Worm (Caenorhabditis elegans) whole organism, young adult: ENCODE measurements around the gene Y45G5AM.9.

Source experiments
- B0261.1 ChIP-seq: sonication (generic microtip); optimal IDR thresholded peaks from 2 replicates; lab custom pipeline; 2016; ENCODE audit warnings: mild to moderate bottlenecking, missing genetic modification characterization, moderate library complexity, missing compliant biosample characterization
- C06A6.2 ChIP-seq: fragments of 200-800 bp; sonication (Bioruptor generic); conservative IDR thresholded peaks from 2 replicates; pipeline ENCODE4 v1.3.6; 2022; ENCODE audit warnings: missing genetic modification characterization, missing compliant biosample characterization
- C17E4.6 ChIP-seq: fragments of 200-800 bp; sonication (Bioruptor generic); IDR thresholded peaks from 2 replicates; pipeline ENCODE4 v1.3.6; 2022; ENCODE audit warnings: missing genetic modification reagents, missing genetic modification characterization, missing compliant biosample characterization
- F39B2.1 ChIP-seq: fragments of 200-800 bp; sonication (Bioruptor generic); IDR thresholded peaks from 2 replicates; pipeline ENCODE4 v1.3.6; 2022; ENCODE audit warnings: missing genetic modification reagents, missing genetic modification characterization, missing compliant biosample characterization
- F57C9.4 ChIP-seq: sonication (generic microtip); optimal IDR thresholded peaks from 2 replicates; lab custom pipeline; 2017; ENCODE audit warnings: mild to moderate bottlenecking, missing genetic modification characterization, missing compliant biosample characterization
- Y95B8A.8 ChIP-seq: fragments of 200-800 bp; sonication (Bioruptor generic); IDR thresholded peaks from 2 replicates; pipeline ENCODE4 v1.3.6; 2022; ENCODE audit warnings: missing genetic modification reagents, missing genetic modification characterization, missing compliant biosample characterization
- athp-1 ChIP-seq: sonication (generic microtip); optimal IDR thresholded peaks from 2 replicates; lab custom pipeline; 2017; ENCODE audit warnings: mild to moderate bottlenecking, missing genetic modification characterization, missing compliant biosample characterization
- attf-5 ChIP-seq: fragments of 200-800 bp; sonication (Bioruptor generic); optimal IDR thresholded peaks from 2 replicates; lab custom pipeline; 2018; ENCODE audit warnings: mild to moderate bottlenecking, missing genetic modification characterization, missing compliant biosample characterization
- ccch-3 ChIP-seq: fragments of 200-800 bp; sonication (Bioruptor generic); optimal IDR thresholded peaks from 2 replicates; lab custom pipeline; 2018; ENCODE audit warnings: mild to moderate bottlenecking, missing genetic modification characterization, missing compliant biosample characterization
- ceh-100 ChIP-seq: fragments of 200-800 bp; sonication (Bioruptor generic); IDR thresholded peaks from 2 replicates; pipeline ENCODE4 v1.3.6; 2022; ENCODE audit warnings: missing genetic modification reagents, missing genetic modification characterization, missing compliant biosample characterization
- dpl-1 ChIP-seq: fragments of 150-350 bp; optimal IDR thresholded peaks from 2 replicates; lab custom pipeline; 2014; ENCODE audit warnings: missing biosample characterization, missing genetic modification reagents, missing genetic modification characterization
- fkh-3 ChIP-seq: sonication (generic microtip); optimal IDR thresholded peaks from 2 replicates; lab custom pipeline; 2016; ENCODE audit warnings: mild to moderate bottlenecking, missing genetic modification characterization, missing compliant biosample characterization
- hmg-1.2 ChIP-seq: fragments of 200-800 bp; sonication (Bioruptor generic); IDR thresholded peaks from 2 replicates; pipeline ENCODE4 v1.3.6; 2022; ENCODE audit warnings: missing genetic modification reagents, missing genetic modification characterization, missing compliant biosample characterization
- hsf-1 ChIP-seq: fragments of 200-800 bp; sonication (Bioruptor generic); IDR thresholded peaks from 2 replicates; pipeline ENCODE4 v1.3.6; 2022; ENCODE audit warnings: missing genetic modification reagents, missing genetic modification characterization, missing compliant biosample characterization
- lin-35 ChIP-seq, 3 experiments: fragments of 150-350 bp in 2 of 3; sonication (generic microtip) in 1 of 3; optimal IDR thresholded peaks; 2 replicates each; lab custom pipeline; 2014 to 2018; ENCODE audit warnings: missing biosample characterization in 3 of 3, missing genetic modification characterization in 3 of 3, missing genetic modification reagents in 3 of 3
- lin-54 ChIP-seq: fragments of 200-800 bp; sonication (Bioruptor generic); optimal IDR thresholded peaks from 2 replicates; lab custom pipeline; 2018; ENCODE audit warnings: mild to moderate bottlenecking, missing genetic modification characterization, missing compliant biosample characterization
- lsl-1 ChIP-seq: fragments of 200-800 bp; sonication (Bioruptor generic); optimal IDR thresholded peaks from 2 replicates; lab custom pipeline; 2018; ENCODE audit warnings: mild to moderate bottlenecking, missing genetic modification characterization, moderate library complexity, missing compliant biosample characterization
- madf-3 ChIP-seq: fragments of 200-800 bp; sonication (Bioruptor generic); IDR thresholded peaks from 2 replicates; pipeline ENCODE4 v1.3.6; 2022; ENCODE audit warnings: missing genetic modification reagents, missing genetic modification characterization, missing compliant biosample characterization
- madf-8 ChIP-seq: fragments of 200-800 bp; sonication (Bioruptor generic); conservative IDR thresholded peaks from 2 replicates; pipeline ENCODE4 v1.3.6; 2022; ENCODE audit warnings: missing genetic modification reagents, missing genetic modification characterization, missing compliant biosample characterization
- nfyb-1 ChIP-seq: fragments of 200-800 bp; sonication (Bioruptor generic); IDR thresholded peaks from 2 replicates; pipeline ENCODE4 v1.3.6; 2022; ENCODE audit warnings: missing genetic modification reagents, missing genetic modification characterization, missing compliant biosample characterization
- nhr-179 ChIP-seq: sonication (generic microtip); optimal IDR thresholded peaks from 2 replicates; lab custom pipeline; 2016; ENCODE audit warnings: mild to moderate bottlenecking, missing genetic modification characterization, missing compliant biosample characterization
- nhr-80 ChIP-seq: sonication (generic microtip); optimal IDR thresholded peaks from 2 replicates; lab custom pipeline; 2016; ENCODE audit warnings: missing genetic modification characterization, missing compliant biosample characterization
- rec-8 ChIP-seq, 2 experiments: sonication (generic microtip); optimal IDR thresholded peaks; 2 replicates each; lab custom pipeline; 2016; ENCODE audit warnings: mild to moderate bottlenecking in 2 of 2, missing genetic modification characterization in 2 of 2, missing genetic modification reagents in 2 of 2, missing genotype in 2 of 2, missing biosample characterization in 1 of 2, missing compliant biosample characterization in 1 of 2, moderate library complexity in 1 of 2
- repo-1 ChIP-seq: sonication (generic microtip); optimal IDR thresholded peaks from 2 replicates; lab custom pipeline; 2017; ENCODE audit warnings: mild to moderate bottlenecking, missing genetic modification characterization, missing compliant biosample characterization
- sea-2 ChIP-seq: fragments of 200-800 bp; sonication (Bioruptor generic); IDR thresholded peaks from 2 replicates; pipeline ENCODE4 v1.3.6; 2022; ENCODE audit warnings: missing genetic modification characterization, missing compliant biosample characterization
- snpc-4 ChIP-seq, 5 experiments: fragments of 150-350 bp in 1 of 5; sonication (generic microtip) in 4 of 5; optimal IDR thresholded peaks; 2 replicates each; lab custom pipeline; 2014 to 2018; ENCODE audit warnings: missing genetic modification characterization in 5 of 5, missing biosample characterization in 3 of 5, antibody characterized with exemption in 2 of 5, mild to moderate bottlenecking in 2 of 5, missing compliant biosample characterization in 2 of 5, missing genotype in 2 of 5, moderate library complexity in 2 of 5, missing genetic modification reagents in 1 of 5
- unc-130 ChIP-seq: sonication (generic microtip); optimal IDR thresholded peaks from 2 replicates; lab custom pipeline; 2016; ENCODE audit warnings: missing genetic modification reagents, missing genetic modification characterization, missing compliant biosample characterization
- xnd-1 ChIP-seq: sonication (generic microtip); optimal IDR thresholded peaks from 2 replicates; lab custom pipeline; 2016; ENCODE audit warnings: missing genotype, missing genetic modification reagents, missing genetic modification characterization, missing compliant biosample characterization
- zfh-2 ChIP-seq: fragments of 200-800 bp; sonication (Bioruptor generic); conservative IDR thresholded peaks from 2 replicates; pipeline ENCODE4 v1.3.6; 2022; ENCODE audit warnings: missing genetic modification reagents, missing genetic modification characterization, missing compliant biosample characterization
- ztf-26 ChIP-seq: sonication (generic microtip); optimal IDR thresholded peaks from 2 replicates; lab custom pipeline; 2017; ENCODE audit warnings: missing genetic modification characterization, missing compliant biosample characterization

Gene Y45G5AM.9

ce11 chrV:4169658-4170057 is 24.8 kb downstream of the Y45G5AM.9 start (continued):
- TF ChIP-seq Y95B8A.8 (GFP tag; lab: Robert Waterston, UW): no peak
- TF ChIP-seq ccch-3: no peak
- TF ChIP-seq dpl-1 (GFP tag; lab: Kevin White, UChicago): peak; percentile 2
- no peak; the same call in 1 of the 2 replicates for TF ChIP-seq madf-8 (GFP tag; lab: Robert Waterston, UW)
- no peak for TF ChIP-seq C06A6.2 (GFP tag; lab: Robert Waterston, UW)
- peak; percentile 13 for TF ChIP-seq snpc-4 (GFP tag; optimal IDR thresholded peaks at IDR 0.05; lab: Kevin White, UChicago)
- TF ChIP-seq snpc-4 (tag; optimal IDR thresholded peaks at IDR 0.05; lab: Kevin White, UChicago): no peak

ce11 chrV:4168045-4168444 is 26.4 kb downstream of the Y45G5AM.9 start:
- TF ChIP-seq nfyb-1 (GFP tag; lab: Robert Waterston, UW): peak; percentile 82; the same call in 1 of the 2 replicates
- TF ChIP-seq fkh-3 (tag; lab: Kevin White, UChicago): no peak

- TF ChIP-seq zfh-2 (GFP tag; lab: Robert Waterston, UW): no peak
- TF ChIP-seq ceh-100 (GFP tag; lab: Robert Waterston, UW): no peak
- peak; percentile 5 for TF ChIP-seq attf-5 (GFP tag; lab: Kevin White, UChicago)
- peak; percentile 30; the same call in 1 of the 2 replicates for TF ChIP-seq hmg-1.2 (GFP tag; lab: Robert Waterston, UW)
Measured at ce11 chrV:4164504-4164959, 29.9 kb downstream of the Y45G5AM.9 start, which contains the start of gene Y45G5AM.3. Gene Y45G5AM.3, plus strand, starts transcription at chrV:4164554.

ce11 chrV:4162922-4163321 is 31.5 kb downstream of the Y45G5AM.9 start, which contains the start of gene Y45G5AM.4:
Gene Y45G5AM.4, plus strand, starts transcription at chrV:4163222.
- TF ChIP-seq nfyb-1 (GFP tag; lab: Robert Waterston, UW): no peak
- no peak for TF ChIP-seq nhr-80 (tag; lab: Kevin White, UChicago)
- TF ChIP-seq F57C9.4: no peak
- TF ChIP-seq lsl-1 (GFP tag; lab: Kevin White, UChicago): no peak
- TF ChIP-seq C17E4.6: no peak
- TF ChIP-seq unc-130 (GFP tag; lab: Kevin White, UChicago): no peak
- no peak for TF ChIP-seq B0261.1 (tag; lab: Kevin White, UChicago)

- TF ChIP-seq repo-1 (tag; lab: Kevin White, UChicago) (no peak), nhr-179 (no peak), madf-3 (GFP tag; lab: Robert Waterston, UW) (no peak), sea-2 (GFP tag; lab: Robert Waterston, UW) (no peak)
Measured at ce11 chrV:4160086-4160485, 34.4 kb downstream of the Y45G5AM.9 start, which contains the start of gene Y45G5AM.5. Gene Y45G5AM.5, plus strand, starts transcription at chrV:4160386.

ce11 chrV:4157291-4157690 is 37.1 kb downstream of the Y45G5AM.9 start:
- TF ChIP-seq athp-1 (tag; lab: Kevin White, UChicago) (no peak), rec-8 (tag; optimal IDR thresholded peaks at IDR 0.05; lab: Kevin White, UChicago) (no peak), xnd-1 (no peak), madf-8 (GFP tag; lab: Robert Waterston, UW) (no peak), ccch-3 (no peak), lin-54 (GFP tag; lab: Kevin White, UChicago) (no peak), lsl-1 (GFP tag; lab: Kevin White, UChicago) (no peak), ztf-26 (tag; lab: Kevin White, UChicago) (no peak), F39B2.1 (GFP tag; lab: Robert Waterston, UW) (no peak), lin-35 (GFP tag; optimal IDR thresholded peaks at IDR 0.05; lab: Kevin White, UChicago) (no peak), hsf-1 (no peak)
